Fruit fly (Drosophila melanogaster) whole organism, larva: ENCODE measurements around the gene CG18789.
"Not testable (repeated sequence)": the region's sequence is repeated elsewhere in the genome, so short reads cannot be mapped to it uniquely, and the experiment has no call there.

Experiments used
- noc ChIP-seq: fragments of 200-800 bp; sonication (Bioruptor generic); optimal IDR thresholded peaks from 3 replicates; lab custom pipeline; 2019; ENCODE audit warnings: missing biosample characterization, mild to moderate bottlenecking, missing genetic modification characterization, moderate library complexity

Gene CG18789

DNA sequence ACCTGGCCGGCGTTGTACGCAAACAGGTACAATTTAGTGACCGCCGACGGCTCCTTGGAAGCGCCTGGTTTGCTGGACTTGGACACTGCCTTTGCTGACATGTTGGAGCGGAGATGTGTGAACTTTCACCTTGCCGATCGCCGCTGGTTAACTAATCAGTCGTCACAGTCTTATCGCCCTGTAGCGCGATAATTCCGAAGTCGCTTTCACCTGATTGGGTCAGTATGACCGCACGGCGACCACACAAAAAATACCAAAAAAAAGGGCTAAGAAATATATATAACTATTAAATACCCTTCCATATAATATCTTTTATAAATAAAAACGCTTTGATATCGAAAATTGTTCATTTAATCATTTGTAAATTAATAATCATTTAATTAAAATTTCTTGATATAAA is 6.8 kb upstream of the CG18789 start, which contains the start of gene Hacd1:
Hacd1 (minus strand) TSS at position 216 of the 400 bp plus-strand sequence.
- peak; percentile 36 for TF ChIP-seq noc (tag; lab: Kevin White, UChicago)

DNA sequence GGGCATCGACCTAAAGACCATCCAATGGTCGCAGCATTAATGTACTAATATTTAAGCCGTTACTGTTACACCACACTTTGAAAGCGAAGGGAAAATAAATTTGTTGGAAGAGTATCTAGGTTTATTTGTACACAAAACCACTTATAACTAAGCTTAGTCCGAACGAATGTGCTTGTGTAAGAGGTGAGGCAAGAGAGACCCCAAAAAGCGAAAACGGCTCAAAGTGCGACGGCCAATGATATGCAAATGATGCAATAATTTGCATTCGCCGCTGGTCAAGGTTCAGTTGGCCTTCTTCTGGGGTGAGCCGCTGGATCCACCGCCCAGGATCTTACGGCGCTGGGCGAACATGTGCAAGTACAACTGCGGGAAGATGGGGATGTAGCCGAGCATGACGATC is 5.9 kb upstream of the CG18789 start:
- no peak for TF ChIP-seq noc (tag; lab: Kevin White, UChicago)

DNA sequence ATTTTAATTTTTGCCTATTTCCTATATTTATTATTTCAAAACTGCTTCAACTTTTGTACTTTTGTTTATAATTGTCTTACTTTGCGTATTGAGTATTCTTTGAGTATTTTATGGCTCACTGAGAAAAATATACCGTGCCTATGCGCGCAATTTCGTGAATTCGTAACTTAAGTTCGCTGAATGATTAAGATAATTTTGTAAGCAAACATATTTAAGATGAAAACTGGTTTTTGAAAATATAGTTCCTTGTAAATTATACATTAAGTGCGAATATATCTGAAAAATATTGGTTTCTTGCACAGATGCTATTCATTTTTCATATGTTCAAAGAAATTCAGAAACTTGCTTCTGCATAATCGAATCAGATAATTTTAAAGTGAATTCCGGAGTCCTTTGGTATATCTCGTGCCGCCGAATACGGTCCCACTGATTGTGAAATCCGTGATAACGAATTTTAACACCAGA is 4.0 kb upstream of the CG18789 start, which contains the start of the genes CG18787 and Nfs1:
CG18787 (minus strand) TSS at position 101 of the 465 bp plus-strand sequence.
Nfs1 (plus strand) TSS at position 415 of the 465 bp plus-strand sequence.
- TF ChIP-seq noc (tag; lab: Kevin White, UChicago) = not testable (repeated sequence)

DNA sequence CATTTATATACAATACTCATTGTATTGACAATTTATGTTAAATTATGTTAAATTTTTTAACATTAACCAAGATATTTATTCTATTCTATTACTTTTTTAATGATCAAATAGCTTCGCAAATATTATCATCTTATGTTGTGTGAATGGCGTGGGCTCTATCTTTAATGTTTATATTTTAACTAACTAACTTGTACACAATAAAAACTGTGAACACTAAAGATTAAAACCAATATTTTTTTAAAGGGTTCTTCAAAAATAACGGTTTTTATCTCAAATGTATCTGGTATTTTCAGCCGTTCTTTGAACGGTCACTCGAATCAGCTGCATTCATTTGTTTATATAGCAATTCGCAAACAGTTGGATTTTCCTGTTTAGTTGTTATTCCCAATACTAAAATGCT is 1.3 kb upstream of the CG18789 start, which contains the start of gene Ada1-1:
Ada1-1 (plus strand) TSS at position 301 of the 400 bp plus-strand sequence.
- not testable (repeated sequence) for TF ChIP-seq noc (tag; lab: Kevin White, UChicago)

DNA sequence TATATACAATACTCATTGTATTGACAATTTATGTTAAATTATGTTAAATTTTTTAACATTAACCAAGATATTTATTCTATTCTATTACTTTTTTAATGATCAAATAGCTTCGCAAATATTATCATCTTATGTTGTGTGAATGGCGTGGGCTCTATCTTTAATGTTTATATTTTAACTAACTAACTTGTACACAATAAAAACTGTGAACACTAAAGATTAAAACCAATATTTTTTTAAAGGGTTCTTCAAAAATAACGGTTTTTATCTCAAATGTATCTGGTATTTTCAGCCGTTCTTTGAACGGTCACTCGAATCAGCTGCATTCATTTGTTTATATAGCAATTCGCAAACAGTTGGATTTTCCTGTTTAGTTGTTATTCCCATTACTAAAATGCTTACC is 2.6 kb downstream of the CG18789 start, which contains the start of gene Ada1-2:
Ada1-2 (plus strand) TSS at position 301 of the 400 bp plus-strand sequence.
- not testable (repeated sequence) for TF ChIP-seq noc (tag; lab: Kevin White, UChicago)

DNA sequence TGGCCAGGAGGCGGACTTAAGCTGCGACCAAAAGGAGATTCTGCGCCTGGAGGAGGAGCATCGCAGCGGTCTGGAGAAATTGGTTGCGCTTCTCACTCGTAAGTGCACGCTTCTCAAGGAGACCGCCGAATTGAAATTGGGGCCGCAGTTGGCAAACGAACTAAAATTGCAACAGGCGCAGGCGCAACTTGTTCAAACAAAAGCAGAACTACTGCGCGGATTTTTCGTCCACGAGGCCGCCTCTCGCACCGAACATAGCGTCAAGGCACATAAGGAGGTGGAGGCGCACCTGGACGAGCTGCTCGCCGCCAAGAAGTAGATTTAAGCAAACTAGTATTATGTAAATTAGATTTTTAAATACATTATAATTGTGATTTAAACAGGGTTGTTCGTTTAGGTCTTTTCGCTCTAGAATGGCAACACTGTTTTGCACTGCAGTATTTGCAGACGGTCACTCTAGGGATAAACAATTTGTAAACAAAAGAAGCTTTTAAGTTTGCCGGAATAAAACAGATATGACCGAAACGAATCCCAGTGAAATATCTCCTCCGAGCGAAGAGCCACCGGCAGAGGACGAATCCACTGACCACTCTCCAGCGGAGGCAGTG is 4.7 kb downstream of the CG18789 start, which contains the start of gene escl:
escl (plus strand) TSS at position 470 of the 608 bp plus-strand sequence.
- no peak for TF ChIP-seq noc (tag; lab: Kevin White, UChicago)

DNA sequence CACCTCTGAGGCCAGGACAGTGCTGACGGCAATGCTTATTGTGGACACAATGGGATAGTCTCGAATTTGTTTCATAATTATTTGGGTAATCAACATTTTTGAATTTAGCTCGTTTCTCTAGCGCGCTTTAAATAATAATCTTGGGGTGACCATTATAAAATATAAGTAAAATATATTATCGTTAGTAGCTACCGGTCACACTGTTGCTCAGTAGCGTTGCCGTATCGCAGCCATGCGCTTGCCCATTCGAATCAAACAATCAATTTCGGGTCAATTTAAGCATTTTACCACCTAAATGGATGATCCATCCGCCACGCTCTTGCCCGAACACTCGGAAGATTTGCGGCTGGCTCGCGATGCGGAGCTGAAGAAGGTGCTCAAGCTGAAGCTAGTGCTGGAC is 5.5 kb downstream of the CG18789 start, which contains the start of the genes zuc and dgt2:
zuc (minus strand) TSS at position 154 of the 400 bp plus-strand sequence.
dgt2 (plus strand) TSS at position 208 of the 400 bp plus-strand sequence.
- TF ChIP-seq noc (tag; lab: Kevin White, UChicago) = no peak

DNA sequence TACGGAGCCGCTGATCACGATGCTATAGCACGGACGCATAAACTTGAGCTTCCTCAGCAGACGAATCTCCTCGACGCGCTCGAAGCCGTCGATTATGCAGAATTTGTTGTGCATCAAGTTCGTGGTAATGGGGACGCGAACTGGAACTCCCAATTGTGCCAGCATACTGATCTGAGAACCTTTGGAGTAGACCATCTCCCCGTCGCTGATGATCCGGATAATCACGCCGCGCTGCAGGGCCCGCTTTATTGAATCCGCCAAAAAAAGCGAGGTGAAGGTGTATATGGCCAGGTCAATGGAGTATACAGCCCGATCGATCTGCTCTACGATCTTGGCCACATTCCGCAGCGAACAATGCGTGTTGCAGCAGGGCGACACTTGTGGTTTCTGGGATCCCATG is 6.0 kb downstream of the CG18789 start:
- no peak for TF ChIP-seq noc (tag; lab: Kevin White, UChicago)

DNA sequence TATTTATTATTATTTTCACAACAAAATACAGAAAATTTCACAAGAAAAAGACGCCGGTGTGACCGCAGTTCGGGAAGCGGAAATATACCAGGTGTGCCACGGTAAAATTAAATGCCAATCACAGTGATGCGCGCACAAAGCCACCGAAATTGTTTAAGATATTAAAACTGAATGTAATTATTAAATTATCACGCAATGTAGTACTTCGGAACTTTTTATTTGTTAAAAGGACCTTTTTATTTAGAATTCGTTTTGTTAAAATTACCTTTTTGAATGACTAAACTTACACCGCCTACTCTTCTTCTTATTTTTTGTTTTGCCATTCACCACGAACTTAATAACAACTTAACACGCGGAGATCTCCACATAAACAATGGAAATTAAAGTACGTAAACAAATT is 7.3 kb downstream of the CG18789 start, which contains the start of the genes CG6686 and CG34163:
CG6686 (minus strand) TSS at position 95 of the 400 bp plus-strand sequence.
CG34163 (plus strand) TSS at position 326 of the 400 bp plus-strand sequence.
- TF ChIP-seq noc (tag; lab: Kevin White, UChicago) = no peak

DNA sequence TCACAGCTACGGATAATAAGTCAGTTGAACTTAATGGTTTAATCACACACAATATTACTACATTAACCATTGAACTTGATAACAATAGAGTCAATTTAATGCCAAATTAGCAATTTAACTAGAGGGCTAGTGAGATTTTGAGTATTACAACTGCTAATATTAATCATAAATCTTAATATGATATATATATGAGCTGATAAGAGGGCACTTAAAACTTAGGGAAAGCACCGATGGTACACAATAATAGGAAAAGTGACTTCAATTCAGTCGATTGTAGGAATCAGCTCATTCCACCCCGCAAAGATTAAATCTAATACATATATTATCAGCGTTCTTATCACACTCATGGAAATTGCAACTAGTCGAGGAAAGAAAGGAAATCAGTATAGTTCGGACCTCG is 14.0 kb downstream of the CG18789 start, which contains the start of gene CG16965:
CG16965 (plus strand) TSS at position 382 of the 400 bp plus-strand sequence.
- TF ChIP-seq noc (tag; lab: Kevin White, UChicago) = no peak

DNA sequence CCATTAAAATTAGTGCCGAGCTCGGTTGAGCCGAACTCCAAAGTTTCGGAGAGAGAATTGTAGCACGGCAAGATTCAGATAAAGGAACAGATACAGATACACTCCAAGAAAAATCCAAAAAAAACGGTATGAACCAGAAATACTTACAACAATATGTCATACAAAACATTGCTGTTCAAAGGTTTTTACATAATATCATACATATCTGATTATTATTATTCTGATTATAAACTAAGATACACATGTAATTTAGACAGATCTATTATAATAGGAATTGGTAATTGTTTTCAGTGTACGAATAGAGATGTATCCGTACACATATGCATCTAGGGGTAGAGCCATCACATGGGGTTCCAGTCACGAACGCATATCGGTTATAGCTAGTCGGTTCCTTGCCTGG is 15.2 kb downstream of the CG18789 start:
- TF ChIP-seq noc (tag; lab: Kevin White, UChicago) = no peak

DNA sequence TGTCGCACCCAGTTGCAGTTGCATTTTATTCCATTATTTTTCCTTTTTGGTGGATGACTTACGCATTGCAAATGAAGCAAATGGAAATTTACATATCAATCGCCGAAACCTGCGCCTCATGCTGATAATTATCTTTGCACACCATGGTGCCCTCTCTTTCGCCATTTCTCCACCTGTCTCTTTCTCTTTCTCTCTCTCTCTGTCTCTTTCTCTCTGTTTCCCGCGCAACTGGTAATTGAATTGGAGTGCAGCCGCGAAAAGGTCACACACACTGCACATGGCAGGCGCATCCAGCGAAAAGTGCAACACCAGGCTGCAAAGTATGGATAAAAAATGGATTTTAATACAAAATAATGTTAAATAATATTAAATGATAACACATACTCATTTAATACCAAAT is 17.5 kb downstream of the CG18789 start:
- TF ChIP-seq noc (tag; lab: Kevin White, UChicago) = no peak

DNA sequence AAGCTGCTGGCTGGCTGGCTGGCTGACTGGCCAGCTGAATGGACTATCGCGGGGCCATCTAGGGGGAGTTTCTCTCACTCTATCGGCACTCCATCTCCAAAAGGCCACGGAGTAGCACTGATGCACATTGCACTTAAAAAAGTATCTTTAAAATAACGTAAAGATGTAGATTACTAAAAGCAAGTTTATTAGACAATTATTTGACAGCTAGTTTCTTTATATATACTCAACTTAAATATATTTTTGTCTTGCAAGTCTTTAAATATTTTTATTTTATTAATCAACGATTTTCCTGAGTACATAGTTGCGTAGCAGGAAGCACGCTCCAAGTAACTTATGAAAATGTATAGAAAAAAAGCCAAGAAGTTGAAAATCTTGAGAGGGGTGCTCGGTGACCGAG is 18.3 kb downstream of the CG18789 start:
- no peak for TF ChIP-seq noc (tag; lab: Kevin White, UChicago)

DNA sequence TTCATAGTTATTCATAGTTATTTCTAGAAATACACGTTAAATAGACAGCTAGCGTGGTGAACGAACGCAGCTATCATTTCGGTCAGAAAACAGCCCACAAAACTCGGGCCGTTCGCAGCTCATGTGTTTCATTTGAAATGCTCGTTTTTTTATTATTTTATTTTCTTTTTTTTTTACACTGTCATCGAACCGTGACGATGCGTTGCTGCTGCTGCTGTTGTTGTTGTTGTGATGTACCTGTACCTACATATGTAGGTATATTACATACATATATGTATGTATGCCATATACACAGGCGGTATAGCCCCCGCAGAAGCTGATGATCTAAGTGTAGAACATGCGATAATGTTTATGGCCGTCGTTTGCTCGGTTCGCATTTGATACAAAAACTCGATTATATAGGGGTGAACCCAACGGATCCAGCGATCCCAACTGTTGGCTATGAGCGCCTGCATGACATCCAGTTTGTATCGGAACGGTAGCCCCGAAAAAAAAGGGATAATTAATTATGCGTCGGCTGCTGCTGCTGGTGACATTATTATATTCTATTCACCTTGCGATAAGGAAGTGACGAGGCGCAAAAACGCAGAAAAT is 22.0 kb downstream of the CG18789 start:
- TF ChIP-seq noc (tag; lab: Kevin White, UChicago) = no peak

DNA sequence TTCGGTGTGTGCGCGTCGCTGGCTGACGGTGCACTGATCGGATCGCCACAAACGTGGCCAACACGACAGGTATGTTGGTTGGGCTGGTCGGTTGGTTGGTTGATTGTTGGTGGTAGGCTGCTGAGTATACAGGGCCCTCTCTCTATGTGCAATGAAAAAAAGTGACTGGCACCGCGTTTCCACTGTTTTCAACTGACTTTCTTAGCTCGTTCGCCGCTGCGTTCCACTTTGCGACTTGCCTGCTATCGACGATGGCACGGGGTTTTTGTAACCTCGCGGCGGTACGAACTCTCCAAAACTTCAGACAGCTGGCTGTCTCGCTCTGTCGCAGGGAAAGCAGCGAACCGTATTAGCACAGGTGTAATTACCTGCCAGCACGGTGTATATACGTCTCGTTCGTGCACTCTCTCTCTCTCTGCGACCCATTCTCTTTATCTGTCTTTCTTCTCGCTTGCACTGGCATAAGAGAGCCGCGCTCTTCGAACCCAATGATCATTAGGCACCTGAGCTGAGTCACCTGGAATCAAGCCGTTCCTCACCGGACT is 24.3 kb downstream of the CG18789 start:
- peak; percentile 63 for TF ChIP-seq noc (tag; lab: Kevin White, UChicago)

DNA sequence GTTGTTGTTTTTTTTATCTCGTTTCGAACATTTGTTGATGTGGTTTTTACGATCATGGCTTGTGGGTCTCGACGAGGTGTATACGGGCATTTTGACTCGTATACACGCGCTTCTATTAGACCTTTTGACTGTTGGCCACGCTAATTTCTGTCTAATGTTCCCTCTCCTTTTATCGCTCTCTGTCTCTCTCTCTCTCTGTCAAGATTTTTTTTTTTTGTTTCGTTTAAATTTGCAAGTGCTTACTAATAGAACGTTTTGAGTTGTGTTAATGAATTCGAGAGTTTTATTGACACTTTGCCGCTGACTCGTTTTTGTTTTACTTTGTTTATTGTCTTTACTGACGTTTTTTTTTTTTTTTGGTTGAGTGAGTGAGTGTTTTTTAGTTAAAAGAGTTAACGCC is 24.9 kb downstream of the CG18789 start:
- TF ChIP-seq noc (tag; lab: Kevin White, UChicago) = no peak
